Fruit fly (Drosophila melanogaster) whole organism, pupa: ENCODE results near the gene CG43219.

ENCODE experiments used
- CG10348 ChIP-seq: fragments of 200-800 bp; sonication (Bioruptor generic); IDR thresholded peaks from 2 replicates; pipeline ENCODE4 v1.3.6; 2022; ENCODE audit warnings: missing biosample characterization, missing genetic modification characterization
- CG15710 ChIP-seq: fragments of 200-800 bp; sonication (Bioruptor generic); optimal IDR thresholded peaks from 2 replicates; lab custom pipeline; 2018; ENCODE audit warnings: missing biosample characterization, mild to moderate bottlenecking, missing genetic modification characterization, moderate library complexity
- CG4496 ChIP-seq: fragments of 200-800 bp; sonication (Bioruptor generic); IDR thresholded peaks from 3 replicates; pipeline ENCODE4 v1.3.6; 2022; ENCODE audit warnings: missing biosample characterization, missing genetic modification characterization
- CG8159 ChIP-seq: fragments of 200-800 bp; sonication (Bioruptor generic); optimal IDR thresholded peaks from 3 replicates; lab custom pipeline; 2018; ENCODE audit warnings: missing biosample characterization, mild to moderate bottlenecking, missing genetic modification characterization, moderate library complexity
- CG8301 ChIP-seq: fragments of 200-800 bp; sonication (Bioruptor generic); optimal IDR thresholded peaks from 2 replicates; lab custom pipeline; 2018; ENCODE audit warnings: missing biosample characterization, mild to moderate bottlenecking, missing genetic modification characterization
- EcR ChIP-seq: fragments of 200-800 bp; sonication (Bioruptor generic); optimal IDR thresholded peaks from 3 replicates; lab custom pipeline; 2019; ENCODE audit warnings: missing biosample characterization, missing genetic modification characterization, mild to moderate bottlenecking, moderate library complexity, missing genetic modification reagents
- Pif1B ChIP-seq: fragments of 200-800 bp; sonication (Bioruptor generic); optimal IDR thresholded peaks from 3 replicates; lab custom pipeline; 2016; ENCODE audit warnings: missing biosample characterization, missing genetic modification characterization
- rn ChIP-seq: fragments of 200-800 bp; sonication (Bioruptor generic); IDR thresholded peaks from 2 replicates; pipeline ENCODE4 v1.3.6; 2022; ENCODE audit warnings: missing biosample characterization, missing genetic modification characterization

DNA sequence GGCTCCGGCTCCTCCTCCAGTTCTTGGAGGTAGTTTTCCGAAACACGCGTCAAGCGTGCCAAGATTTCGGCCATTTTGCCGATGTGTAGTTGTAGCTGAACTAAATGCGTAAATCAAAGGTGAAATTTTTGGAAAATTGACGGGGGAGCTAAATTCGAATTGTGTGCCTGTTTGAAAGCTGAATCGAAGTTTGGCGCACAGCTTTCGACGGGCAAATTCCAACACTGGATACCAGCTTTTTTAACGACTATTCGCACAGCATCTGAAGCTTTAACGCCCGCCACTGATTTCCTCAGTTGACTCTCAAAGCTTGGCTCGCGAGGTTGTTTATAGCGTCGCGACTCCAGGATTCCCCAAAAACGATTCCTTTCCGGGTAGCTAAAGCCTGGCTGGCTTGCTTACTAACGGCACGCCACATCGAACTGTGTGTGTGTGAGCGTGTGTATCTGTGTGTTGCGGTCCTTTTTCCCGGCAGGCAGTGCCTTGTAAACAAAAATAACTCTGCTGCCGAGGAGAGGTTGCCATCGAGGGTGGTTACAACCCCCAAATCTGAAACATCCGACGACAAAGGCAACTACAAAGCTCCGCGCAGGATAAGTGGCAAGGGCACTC lies 10.2 kb upstream of the CG43219 start, which contains the start of the genes CG10510 and CG10508:
- TF ChIP-seq EcR (GFP tag; lab: Kevin White, UChicago), result no peak
- no peak for TF ChIP-seq Pif1B (GFP tag; lab: Kevin White, UChicago)
- no peak for TF ChIP-seq CG8159 (tag; lab: Kevin White, UChicago)
- TF ChIP-seq CG15710 (tag; lab: Kevin White, UChicago), result no peak
- no peak for TF ChIP-seq rn (GFP tag; lab: Robert Waterston, UW)
- TF ChIP-seq CG8301 (tag; lab: Kevin White, UChicago), result no peak
- TF ChIP-seq CG10348 (GFP tag; lab: Robert Waterston, UW), result no peak
- peak; percentile 43; the same call in 1 of the 3 replicates for TF ChIP-seq CG4496 (GFP tag; lab: Robert Waterston, UW)
